Worm (Caenorhabditis elegans) whole organism, mixed stage, embryonic: ENCODE measurements around the gene sru-38.

Experiments used
- M03D4.4 ChIP-seq: sonication (generic microtip); optimal IDR thresholded peaks from 2 replicates; lab custom pipeline; 2017; ENCODE audit warnings: mild to moderate bottlenecking, missing genetic modification characterization, missing compliant biosample characterization
- bed-3 ChIP-seq: fragments of 200-800 bp; sonication (Bioruptor generic); optimal IDR thresholded peaks from 3 replicates; lab custom pipeline; 2018; ENCODE audit warnings: mild to moderate bottlenecking, missing genetic modification characterization, moderate library complexity, missing compliant biosample characterization
- blmp-1 ChIP-seq: fragments of 150-350 bp; optimal IDR thresholded peaks from 2 replicates; lab custom pipeline; 2014; ENCODE audit warnings: missing biosample characterization, missing genetic modification characterization
- ceh-39 ChIP-seq: fragments of 150-350 bp; optimal IDR thresholded peaks from 2 replicates; lab custom pipeline; 2014; ENCODE audit warnings: missing biosample characterization, missing genetic modification characterization
- ceh-43 ChIP-seq: fragments of 200-800 bp; sonication (Bioruptor generic); optimal IDR thresholded peaks from 2 replicates; lab custom pipeline; 2018; ENCODE audit warnings: mild to moderate bottlenecking, missing genetic modification characterization, moderate library complexity, missing compliant biosample characterization
- ceh-83 ChIP-seq: fragments of 200-800 bp; sonication (Bioruptor generic); optimal IDR thresholded peaks from 2 replicates; lab custom pipeline; 2018; ENCODE audit warnings: mild to moderate bottlenecking, missing genetic modification characterization, missing compliant biosample characterization
- ces-1 ChIP-seq: fragments of 150-350 bp; optimal IDR thresholded peaks from 2 replicates; lab custom pipeline; 2014; ENCODE audit warnings: missing biosample characterization, missing genetic modification reagents, missing genetic modification characterization
- cnd-1 ChIP-seq: fragments of 200-800 bp; sonication (Bioruptor generic); optimal IDR thresholded peaks from 2 replicates; lab custom pipeline; 2018; ENCODE audit warnings: mild to moderate bottlenecking, missing genetic modification characterization, missing compliant biosample characterization
- drap-1 ChIP-seq: fragments of 200-800 bp; sonication (Bioruptor generic); optimal IDR thresholded peaks from 3 replicates; lab custom pipeline; 2018; ENCODE audit warnings: mild to moderate bottlenecking, missing genetic modification characterization, missing compliant biosample characterization
- elt-1 ChIP-seq: sonication (generic microtip); optimal IDR thresholded peaks from 2 replicates; lab custom pipeline; 2017; ENCODE audit warnings: missing genetic modification characterization, mild to moderate bottlenecking, missing compliant biosample characterization, antibody characterized with exemption, moderate library complexity, borderline replicate concordance; ENCODE audit not compliant: insufficient read depth
- elt-3 ChIP-seq: fragments of 150-350 bp; optimal IDR thresholded peaks from 2 replicates; lab custom pipeline; 2014; ENCODE audit warnings: missing biosample characterization, missing genetic modification characterization
- flh-1 ChIP-seq: fragments of 200-800 bp; sonication (Bioruptor generic); optimal IDR thresholded peaks from 2 replicates; lab custom pipeline; 2018; ENCODE audit warnings: mild to moderate bottlenecking, missing genetic modification characterization, moderate library complexity, missing compliant biosample characterization
- ham-2 ChIP-seq: fragments of 200-800 bp; sonication (Bioruptor generic); optimal IDR thresholded peaks from 2 replicates; lab custom pipeline; 2018; ENCODE audit warnings: mild to moderate bottlenecking, missing genetic modification characterization, missing compliant biosample characterization
- lin-13 ChIP-seq: fragments of 150-350 bp; optimal IDR thresholded peaks from 2 replicates; lab custom pipeline; 2014; ENCODE audit warnings: missing biosample characterization, missing genetic modification characterization
- lin-32 ChIP-seq: fragments of 200-800 bp; sonication (Bioruptor generic); optimal IDR thresholded peaks from 2 replicates; lab custom pipeline; 2018; ENCODE audit warnings: mild to moderate bottlenecking, missing genetic modification characterization, missing compliant biosample characterization
- lsy-2 ChIP-seq: fragments of 150-350 bp; optimal IDR thresholded peaks from 2 replicates; lab custom pipeline; 2014; ENCODE audit warnings: missing biosample characterization, missing genetic modification characterization
- mab-5 ChIP-seq: fragments of 150-350 bp; optimal IDR thresholded peaks from 2 replicates; lab custom pipeline; 2014; ENCODE audit warnings: missing biosample characterization, missing genetic modification characterization
- mep-1 ChIP-seq: fragments of 150-350 bp; optimal IDR thresholded peaks from 2 replicates; lab custom pipeline; 2017; ENCODE audit warnings: missing biosample characterization, missing genetic modification reagents, missing genetic modification characterization, inconsistent platforms
- mls-2 ChIP-seq: sonication (generic microtip); optimal IDR thresholded peaks from 2 replicates; lab custom pipeline; 2016; ENCODE audit warnings: mild to moderate bottlenecking, missing genetic modification characterization, moderate library complexity, missing compliant biosample characterization
- nhr-12 ChIP-seq: fragments of 150-350 bp; optimal IDR thresholded peaks from 2 replicates; lab custom pipeline; 2014; ENCODE audit warnings: missing biosample characterization, missing genetic modification characterization
- nhr-2 ChIP-seq: fragments of 150-350 bp; optimal IDR thresholded peaks from 2 replicates; lab custom pipeline; 2014; ENCODE audit warnings: missing biosample characterization, missing genetic modification characterization
- nhr-237 ChIP-seq: fragments of 150-350 bp; optimal IDR thresholded peaks from 2 replicates; lab custom pipeline; 2014; ENCODE audit warnings: missing biosample characterization, missing genetic modification characterization
- nhr-28 ChIP-seq: fragments of 150-350 bp; optimal IDR thresholded peaks from 2 replicates; lab custom pipeline; 2014; ENCODE audit warnings: missing biosample characterization, missing genetic modification characterization
- nhr-76 ChIP-seq: sonication (generic microtip); optimal IDR thresholded peaks from 2 replicates; lab custom pipeline; 2017; ENCODE audit warnings: missing biosample characterization, missing genetic modification characterization
- pha-4 ChIP-seq: fragments of 150-350 bp; optimal IDR thresholded peaks from 2 replicates; lab custom pipeline; 2018; ENCODE audit warnings: missing biosample characterization, missing genetic modification reagents, missing genetic modification characterization
- sem-2 ChIP-seq: fragments of 200-800 bp; sonication (Bioruptor generic); optimal IDR thresholded peaks from 2 replicates; lab custom pipeline; 2018; ENCODE audit warnings: mild to moderate bottlenecking, missing genetic modification characterization, missing compliant biosample characterization
- snpc-4 ChIP-seq: fragments of 150-350 bp; optimal IDR thresholded peaks from 2 replicates; lab custom pipeline; 2014; ENCODE audit warnings: missing biosample characterization, missing genetic modification characterization
- sptf-1 ChIP-seq: sonication (generic microtip); optimal IDR thresholded peaks from 2 replicates; lab custom pipeline; 2017; ENCODE audit warnings: mild to moderate bottlenecking, missing genetic modification characterization, moderate library complexity, missing compliant biosample characterization
- tbx-8 ChIP-seq: fragments of 200-800 bp; sonication (Bioruptor generic); optimal IDR thresholded peaks from 2 replicates; lab custom pipeline; 2018; ENCODE audit warnings: mild to moderate bottlenecking, missing genetic modification characterization, moderate library complexity, missing compliant biosample characterization
- unc-120 ChIP-seq: sonication (generic microtip); optimal IDR thresholded peaks from 2 replicates; lab custom pipeline; 2017; ENCODE audit warnings: missing genetic modification characterization, missing compliant biosample characterization; ENCODE audit not compliant: poor library complexity, severe bottlenecking
- unc-39 ChIP-seq: fragments of 150-350 bp; optimal IDR thresholded peaks from 2 replicates; lab custom pipeline; 2014; ENCODE audit warnings: missing biosample characterization, missing genetic modification characterization
- unc-62 ChIP-seq: fragments of 150-350 bp; optimal IDR thresholded peaks from 2 replicates; lab custom pipeline; 2014; ENCODE audit warnings: missing biosample characterization, missing genetic modification reagents, missing genetic modification characterization
- zip-8 ChIP-seq: fragments of 150-350 bp; optimal IDR thresholded peaks from 2 replicates; lab custom pipeline; 2014; ENCODE audit warnings: missing biosample characterization, missing genetic modification characterization
- ztf-11 ChIP-seq: fragments of 150-350 bp; optimal IDR thresholded peaks from 2 replicates; lab custom pipeline; 2014; ENCODE audit warnings: missing biosample characterization, missing genetic modification characterization

The sru-38 gene

ce11 chrV:9816390-9816789, 19.5 kb downstream of the sru-38 start, which contains the start of gene sru-31:
sru-31 (plus strand) TSS chrV:9816690.
- TF ChIP-seq mls-2 (tag; lab: Kevin White, UChicago) = no peak
- TF ChIP-seq lin-32 (GFP tag; lab: Kevin White, UChicago) = no peak
- TF ChIP-seq pha-4 = no peak
- no peak for TF ChIP-seq unc-62 (GFP tag; lab: Kevin White, UChicago)
- TF ChIP-seq snpc-4 (tag; lab: Kevin White, UChicago) = no peak
- no peak for TF ChIP-seq zip-8
- TF ChIP-seq elt-1 (tag; lab: Kevin White, UChicago) = no peak
- no peak for TF ChIP-seq nhr-12 (tag; lab: Kevin White, UChicago)
- TF ChIP-seq sptf-1 (tag; lab: Kevin White, UChicago) = no peak
- TF ChIP-seq sem-2 = no peak
- no peak for TF ChIP-seq ham-2 (GFP tag; lab: Kevin White, UChicago)
- no peak for TF ChIP-seq nhr-28
- no peak for TF ChIP-seq bed-3 (GFP tag; lab: Kevin White, UChicago)
- TF ChIP-seq tbx-8 (GFP tag; lab: Kevin White, UChicago) = no peak
- no peak for TF ChIP-seq ceh-83 (GFP tag; lab: Kevin White, UChicago)
- no peak for TF ChIP-seq mep-1 (tag; lab: Kevin White, UChicago)
- no peak for TF ChIP-seq lin-13 (tag; lab: Kevin White, UChicago)
- TF ChIP-seq blmp-1 = no peak
- TF ChIP-seq cnd-1 (tag; lab: Kevin White, UChicago) = no peak

ce11 chrV:9813527-9813926, 22.3 kb downstream of the sru-38 start, which contains the start of gene sru-30:
sru-30 (plus strand) TSS chrV:9813827.
- TF ChIP-seq unc-62 (GFP tag; lab: Kevin White, UChicago) (no peak), tbx-8 (GFP tag; lab: Kevin White, UChicago) (no peak), elt-1 (tag; lab: Kevin White, UChicago) (no peak), lsy-2 (tag; lab: Kevin White, UChicago) (no peak), ces-1 (GFP tag; lab: Kevin White, UChicago) (no peak), nhr-237 (no peak), ham-2 (GFP tag; lab: Kevin White, UChicago) (no peak), ztf-11 (no peak), M03D4.4 (no peak), sem-2 (no peak), nhr-2 (no peak), mep-1 (tag; lab: Kevin White, UChicago) (no peak), cnd-1 (tag; lab: Kevin White, UChicago) (no peak), nhr-76 (tag; lab: Kevin White, UChicago) (no peak), elt-3 (tag; lab: Kevin White, UChicago) (no peak), drap-1 (GFP tag; lab: Kevin White, UChicago) (no peak), mls-2 (tag; lab: Kevin White, UChicago) (no peak), mab-5 (tag; lab: Kevin White, UChicago) (no peak)

DNA sequence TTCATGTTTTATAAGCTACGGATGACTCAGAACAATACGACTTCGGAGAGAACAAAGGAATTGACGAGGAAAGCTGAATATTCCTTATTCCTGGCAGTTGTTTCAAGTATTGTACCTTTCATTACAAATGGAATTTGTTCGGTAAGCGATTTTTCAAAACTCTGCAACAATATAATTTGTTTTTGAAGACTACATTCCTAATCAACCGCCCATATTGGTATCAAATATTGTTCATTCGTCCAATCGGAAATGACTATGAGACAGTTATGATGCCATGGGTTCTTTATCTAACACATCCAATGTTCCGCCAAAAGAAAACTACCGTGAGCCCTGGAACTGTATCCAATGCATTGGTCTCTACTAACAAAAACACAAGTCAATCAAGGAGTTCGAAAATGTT, 23.6 kb downstream of the sru-38 start:
- TF ChIP-seq lin-32 (GFP tag; lab: Kevin White, UChicago) = no peak
- no peak for TF ChIP-seq flh-1 (GFP tag; lab: Kevin White, UChicago)
- TF ChIP-seq elt-1 (tag; lab: Kevin White, UChicago) = no peak
- TF ChIP-seq ceh-43 (GFP tag; lab: Kevin White, UChicago) = no peak
- no peak for TF ChIP-seq drap-1 (GFP tag; lab: Kevin White, UChicago)
- no peak for TF ChIP-seq unc-62 (GFP tag; lab: Kevin White, UChicago)
- TF ChIP-seq ceh-39 (tag; lab: Kevin White, UChicago) = no peak
- TF ChIP-seq sem-2 = no peak
- TF ChIP-seq bed-3 (GFP tag; lab: Kevin White, UChicago) = no peak
- TF ChIP-seq, all 35 proteins: peak for 0

ce11 chrV:9811154-9811553, 24.7 kb downstream of the sru-38 start, which contains the start of gene sru-29:
sru-29 (plus strand) TSS chrV:9811454.
- TF ChIP-seq mep-1 (tag; lab: Kevin White, UChicago) (no peak), ztf-11 (no peak), M03D4.4 (no peak), pha-4 (no peak), tbx-8 (GFP tag; lab: Kevin White, UChicago) (no peak), blmp-1 (no peak)

ce11 chrV:9805161-9805560, 30.7 kb downstream of the sru-38 start, which contains the start of gene sru-37:
sru-37 (plus strand) TSS chrV:9805461.
- TF ChIP-seq tbx-8 (GFP tag; lab: Kevin White, UChicago) (no peak), pha-4 (no peak), nhr-28 (no peak), flh-1 (GFP tag; lab: Kevin White, UChicago) (no peak), unc-120 (no peak), bed-3 (GFP tag; lab: Kevin White, UChicago) (no peak), ham-2 (GFP tag; lab: Kevin White, UChicago) (no peak), ceh-83 (GFP tag; lab: Kevin White, UChicago) (no peak), elt-1 (tag; lab: Kevin White, UChicago) (no peak), ces-1 (GFP tag; lab: Kevin White, UChicago) (no peak), nhr-237 (no peak), ceh-43 (GFP tag; lab: Kevin White, UChicago) (no peak), nhr-12 (tag; lab: Kevin White, UChicago) (no peak), unc-39 (no peak), lsy-2 (tag; lab: Kevin White, UChicago) (no peak), ceh-39 (tag; lab: Kevin White, UChicago) (no peak), nhr-2 (no peak), mab-5 (tag; lab: Kevin White, UChicago) (no peak), sptf-1 (tag; lab: Kevin White, UChicago) (no peak)
